Worm (Caenorhabditis elegans): ENCODE data around the gene chil-19.

DNA sequence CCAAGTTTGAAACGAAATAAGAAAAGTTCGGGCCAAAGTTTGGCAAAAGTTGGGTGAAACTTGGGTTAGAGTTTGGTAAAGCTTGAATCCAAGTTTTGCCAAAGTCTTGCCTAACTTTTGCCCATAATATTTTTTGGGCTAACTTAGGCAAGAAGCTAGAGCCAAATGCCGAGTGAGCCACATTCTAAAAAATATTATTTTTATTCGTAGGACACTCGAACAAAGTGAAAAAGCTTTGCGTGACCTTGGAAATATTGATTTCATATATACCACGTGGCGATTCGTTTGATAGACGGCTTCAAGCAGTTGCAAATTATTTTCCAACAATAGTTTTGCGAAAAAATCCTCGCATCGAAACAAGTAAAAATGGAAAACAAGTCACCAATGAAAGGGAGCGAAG lies 50.4 kb downstream of the chil-19 start, which contains the start of gene Y51B9A.5:
- no peak for TF ChIP-seq dmd-4 (tag; optimal IDR thresholded peaks at IDR 0.05; ENCODE audit: borderline replicate concordance)
- no peak for TF ChIP-seq fkh-10 (GFP tag; optimal IDR thresholded peaks at IDR 0.05)
- no peak for TF ChIP-seq F13H6.1 (tag; optimal IDR thresholded peaks at IDR 0.05)
- TF ChIP-seq ahr-1 (tag; optimal IDR thresholded peaks at IDR 0.05) = no peak
- no peak for TF ChIP-seq fkh-6 (tag; optimal IDR thresholded peaks at IDR 0.05)
- TF ChIP-seq che-1 (tag; optimal IDR thresholded peaks at IDR 0.05) = no peak
- TF ChIP-seq pqm-1 (tag; optimal IDR thresholded peaks at IDR 0.05) = no peak
- no peak for TF ChIP-seq ref-2 (tag; optimal IDR thresholded peaks at IDR 0.05)
- no peak for TF ChIP-seq ceh-34 (tag; optimal IDR thresholded peaks at IDR 0.05)

Data from whole organism, late embryonic.